Worm (Caenorhabditis elegans) whole organism, young adult: ENCODE results near the gene spds-1.
A peak's percentile ranks its signal among the peaks of the same experiment; 100 is the strongest.

Experiments used
- B0019.2 ChIP-seq: fragments of 200-800 bp; sonication (Bioruptor generic); conservative IDR thresholded peaks from 2 replicates; pipeline ENCODE4 v1.3.6; 2022; ENCODE audit warnings: missing genetic modification reagents, missing genetic modification characterization, missing compliant biosample characterization
- B0261.1 ChIP-seq: sonication (generic microtip); optimal IDR thresholded peaks from 2 replicates; lab custom pipeline; 2016; ENCODE audit warnings: mild to moderate bottlenecking, missing genetic modification characterization, moderate library complexity, missing compliant biosample characterization
- C17E4.6 ChIP-seq: fragments of 200-800 bp; sonication (Bioruptor generic); IDR thresholded peaks from 2 replicates; pipeline ENCODE4 v1.3.6; 2022; ENCODE audit warnings: missing genetic modification reagents, missing genetic modification characterization, missing compliant biosample characterization
- F10E7.11 ChIP-seq: sonication (generic microtip); optimal IDR thresholded peaks from 2 replicates; lab custom pipeline; 2017; ENCODE audit warnings: mild to moderate bottlenecking, missing genetic modification characterization, moderate library complexity, missing compliant biosample characterization
- F22D6.2 ChIP-seq: sonication (generic microtip); optimal IDR thresholded peaks from 2 replicates; lab custom pipeline; 2016; ENCODE audit warnings: mild to moderate bottlenecking, missing genetic modification characterization, missing compliant biosample characterization
- F23B12.7 ChIP-seq: sonication (generic microtip); optimal IDR thresholded peaks from 2 replicates; lab custom pipeline; 2017; ENCODE audit warnings: missing genetic modification characterization, mild to moderate bottlenecking, missing compliant biosample characterization, antibody characterized with exemption, moderate library complexity; ENCODE audit not compliant: insufficient read depth
- K12H6.12 ChIP-seq: fragments of 200-800 bp; sonication (Bioruptor generic); optimal IDR thresholded peaks from 2 replicates; lab custom pipeline; 2018; ENCODE audit warnings: mild to moderate bottlenecking, missing genetic modification characterization, missing compliant biosample characterization
- T26A5.8 ChIP-seq: sonication (generic microtip); optimal IDR thresholded peaks from 2 replicates; lab custom pipeline; 2016; ENCODE audit warnings: missing genetic modification characterization, missing compliant biosample characterization
- Y53F4B.3 ChIP-seq: fragments of 200-800 bp; sonication (Bioruptor generic); IDR thresholded peaks from 2 replicates; pipeline ENCODE4 v1.3.6; 2022; ENCODE audit warnings: missing genetic modification reagents, missing genetic modification characterization, missing compliant biosample characterization
- Y53G8AR.9 ChIP-seq: fragments of 200-800 bp; sonication (Bioruptor generic); conservative IDR thresholded peaks from 2 replicates; pipeline ENCODE4 v1.3.6; 2022; ENCODE audit warnings: missing genetic modification reagents, missing genetic modification characterization, missing compliant biosample characterization
- Y95B8A.8 ChIP-seq: fragments of 200-800 bp; sonication (Bioruptor generic); IDR thresholded peaks from 2 replicates; pipeline ENCODE4 v1.3.6; 2022; ENCODE audit warnings: missing genetic modification reagents, missing genetic modification characterization, missing compliant biosample characterization
- akir-1 ChIP-seq: fragments of 200-800 bp; sonication (Bioruptor generic); optimal IDR thresholded peaks from 2 replicates; lab custom pipeline; 2018; ENCODE audit warnings: mild to moderate bottlenecking, missing genetic modification characterization, moderate library complexity, missing compliant biosample characterization
- aptf-2 ChIP-seq: fragments of 200-800 bp; sonication (Bioruptor generic); conservative IDR thresholded peaks from 2 replicates; pipeline ENCODE4 v1.3.6; 2022; ENCODE audit warnings: missing genetic modification reagents, missing genetic modification characterization, missing compliant biosample characterization
- atf-7 ChIP-seq: sonication (generic microtip); optimal IDR thresholded peaks from 2 replicates; lab custom pipeline; 2017; ENCODE audit warnings: mild to moderate bottlenecking, missing genetic modification characterization, missing compliant biosample characterization
- attf-3 ChIP-seq: fragments of 200-800 bp; sonication (Bioruptor generic); conservative IDR thresholded peaks from 2 replicates; pipeline ENCODE4 v1.3.6; 2022; ENCODE audit warnings: missing genetic modification reagents, missing genetic modification characterization, missing compliant biosample characterization
- ccch-3 ChIP-seq: fragments of 200-800 bp; sonication (Bioruptor generic); optimal IDR thresholded peaks from 2 replicates; lab custom pipeline; 2018; ENCODE audit warnings: mild to moderate bottlenecking, missing genetic modification characterization, missing compliant biosample characterization
- cebp-2 ChIP-seq: fragments of 200-800 bp; sonication (Bioruptor generic); IDR thresholded peaks from 2 replicates; pipeline ENCODE4 v1.3.6; 2022; ENCODE audit warnings: missing genetic modification characterization, missing compliant biosample characterization
- ekl-4 ChIP-seq: fragments of 200-800 bp; sonication (Bioruptor generic); IDR thresholded peaks from 2 replicates; pipeline ENCODE4 v1.3.6; 2022; ENCODE audit warnings: missing genetic modification reagents, missing genetic modification characterization, missing compliant biosample characterization
- fkh-3 ChIP-seq: sonication (generic microtip); optimal IDR thresholded peaks from 2 replicates; lab custom pipeline; 2016; ENCODE audit warnings: mild to moderate bottlenecking, missing genetic modification characterization, missing compliant biosample characterization
- hlh-26 ChIP-seq: fragments of 200-800 bp; sonication (Bioruptor generic); conservative IDR thresholded peaks from 2 replicates; pipeline ENCODE4 v1.3.6; 2022; ENCODE audit warnings: missing genetic modification reagents, missing genetic modification characterization, missing compliant biosample characterization
- hrde-1 ChIP-seq: sonication (generic microtip); optimal IDR thresholded peaks from 2 replicates; lab custom pipeline; 2016; ENCODE audit warnings: missing genetic modification characterization, mild to moderate bottlenecking, missing compliant biosample characterization, moderate library complexity, missing genotype, missing genetic modification reagents, borderline replicate concordance
- lag-1 ChIP-seq: fragments of 200-800 bp; sonication (Bioruptor generic); IDR thresholded peaks from 2 replicates; pipeline ENCODE4 v1.3.6; 2022; ENCODE audit warnings: missing genetic modification reagents, missing genetic modification characterization, missing compliant biosample characterization
- lsl-1 ChIP-seq: fragments of 200-800 bp; sonication (Bioruptor generic); optimal IDR thresholded peaks from 2 replicates; lab custom pipeline; 2018; ENCODE audit warnings: mild to moderate bottlenecking, missing genetic modification characterization, moderate library complexity, missing compliant biosample characterization
- madf-10 ChIP-seq: sonication (generic microtip); optimal IDR thresholded peaks from 2 replicates; lab custom pipeline; 2016; ENCODE audit warnings: mild to moderate bottlenecking, missing genetic modification characterization, missing compliant biosample characterization
- mxl-1 ChIP-seq: sonication (generic microtip); optimal IDR thresholded peaks from 2 replicates; lab custom pipeline; 2016; ENCODE audit warnings: missing genetic modification characterization, missing compliant biosample characterization
- nfya-1 ChIP-seq: sonication (generic microtip); optimal IDR thresholded peaks from 2 replicates; lab custom pipeline; 2017; ENCODE audit warnings: antibody characterized with exemption, missing compliant biosample characterization, missing genetic modification characterization, borderline replicate concordance; ENCODE audit not compliant: insufficient read depth
- nhr-120 ChIP-seq: fragments of 200-800 bp; sonication (Bioruptor generic); IDR thresholded peaks from 2 replicates; pipeline ENCODE4 v1.3.6; 2022; ENCODE audit warnings: missing genetic modification characterization, missing compliant biosample characterization
- nhr-27 ChIP-seq: fragments of 200-800 bp; sonication (Bioruptor generic); optimal IDR thresholded peaks from 2 replicates; lab custom pipeline; 2018; ENCODE audit warnings: mild to moderate bottlenecking, missing genetic modification characterization, moderate library complexity, missing compliant biosample characterization
- nhr-80 ChIP-seq: sonication (generic microtip); optimal IDR thresholded peaks from 2 replicates; lab custom pipeline; 2016; ENCODE audit warnings: missing genetic modification characterization, missing compliant biosample characterization
- rcor-1 ChIP-seq: fragments of 200-800 bp; sonication (Bioruptor generic); IDR thresholded peaks from 2 replicates; pipeline ENCODE4 v1.3.6; 2022; ENCODE audit warnings: missing genetic modification reagents, missing genetic modification characterization, missing compliant biosample characterization
- repo-1 ChIP-seq: sonication (generic microtip); optimal IDR thresholded peaks from 2 replicates; lab custom pipeline; 2017; ENCODE audit warnings: mild to moderate bottlenecking, missing genetic modification characterization, missing compliant biosample characterization
- snpc-3.4 ChIP-seq: sonication (generic microtip); optimal IDR thresholded peaks from 2 replicates; lab custom pipeline; 2017; ENCODE audit warnings: missing genetic modification characterization, mild to moderate bottlenecking, missing compliant biosample characterization, antibody characterized with exemption, moderate library complexity, missing genotype, missing genetic modification reagents
- somi-1 ChIP-seq: fragments of 200-800 bp; sonication (Bioruptor generic); optimal IDR thresholded peaks from 2 replicates; lab custom pipeline; 2018; ENCODE audit warnings: mild to moderate bottlenecking, missing genetic modification characterization, missing compliant biosample characterization
- tbp1 ChIP-seq: fragments of 200-800 bp; sonication (Bioruptor generic); optimal IDR thresholded peaks from 2 replicates; lab custom pipeline; 2018; ENCODE audit warnings: mild to moderate bottlenecking, missing genetic modification characterization, missing compliant biosample characterization
- tbx-9 ChIP-seq: sonication (generic microtip); optimal IDR thresholded peaks from 2 replicates; lab custom pipeline; 2016; ENCODE audit warnings: borderline replicate concordance, missing genetic modification characterization, inconsistent platforms, missing compliant biosample characterization
- tlf-1 ChIP-seq: fragments of 200-800 bp; sonication (Bioruptor generic); optimal IDR thresholded peaks from 2 replicates; lab custom pipeline; 2018; ENCODE audit warnings: mild to moderate bottlenecking, missing genetic modification characterization, missing compliant biosample characterization
- unc-130 ChIP-seq: sonication (generic microtip); optimal IDR thresholded peaks from 2 replicates; lab custom pipeline; 2016; ENCODE audit warnings: missing genetic modification reagents, missing genetic modification characterization, missing compliant biosample characterization
- zfh-2 ChIP-seq: fragments of 200-800 bp; sonication (Bioruptor generic); conservative IDR thresholded peaks from 2 replicates; pipeline ENCODE4 v1.3.6; 2022; ENCODE audit warnings: missing genetic modification reagents, missing genetic modification characterization, missing compliant biosample characterization
- zim-3 ChIP-seq: sonication (generic microtip); optimal IDR thresholded peaks from 2 replicates; lab custom pipeline; 2017; ENCODE audit warnings: mild to moderate bottlenecking, missing genetic modification characterization, moderate library complexity, missing compliant biosample characterization
- ztf-22 ChIP-seq: fragments of 200-800 bp; sonication (Bioruptor generic); optimal IDR thresholded peaks from 2 replicates; lab custom pipeline; 2018; ENCODE audit warnings: mild to moderate bottlenecking, missing genetic modification characterization, moderate library complexity, missing compliant biosample characterization
- ztf-25 ChIP-seq: fragments of 200-800 bp; sonication (Bioruptor generic); IDR thresholded peaks from 2 replicates; pipeline ENCODE4 v1.3.6; 2022; ENCODE audit warnings: missing genetic modification reagents, missing genetic modification characterization, missing compliant biosample characterization
- ztf-6 ChIP-seq: fragments of 200-800 bp; sonication (Bioruptor generic); IDR thresholded peaks from 2 replicates; pipeline ENCODE4 v1.3.6; 2022; ENCODE audit warnings: missing genetic modification reagents, missing genetic modification characterization, missing compliant biosample characterization

spds-1 gene

DNA sequence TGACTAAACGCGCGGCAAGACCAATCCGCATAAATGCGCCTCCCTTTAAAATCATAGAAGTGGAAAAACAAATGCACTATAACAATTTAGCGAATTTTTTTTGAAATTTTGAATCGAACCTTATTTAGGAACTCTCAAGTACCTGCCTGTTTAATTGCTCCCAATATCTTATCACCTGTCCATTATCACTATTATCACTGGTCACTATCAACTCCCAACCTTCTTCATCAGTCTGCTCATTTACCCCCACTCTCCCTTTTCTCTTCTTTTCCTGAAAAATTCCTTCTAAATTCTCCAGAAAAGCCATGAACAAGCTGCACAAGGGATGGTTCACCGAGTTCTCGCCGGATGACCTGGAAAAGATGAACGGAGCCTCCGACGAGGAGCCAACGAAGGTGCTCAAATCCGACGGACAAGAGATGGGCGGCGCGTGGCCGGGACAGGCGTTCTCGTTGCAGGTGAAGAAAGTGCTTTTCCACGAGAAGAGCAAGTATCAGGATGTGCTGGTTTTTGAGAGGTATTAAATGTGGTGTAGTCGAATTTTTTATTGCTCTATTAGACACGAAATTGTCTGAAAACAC is at the start of gene spds-1:
TSS of gene spds-1 (plus strand) at position 298 of the 581 bp plus-strand sequence.
- peak; percentile 68 for TF ChIP-seq zfh-2 (GFP tag; lab: Robert Waterston, UW)
- TF ChIP-seq nhr-80 (tag; lab: Kevin White, UChicago), result peak; percentile 28
- no peak for TF ChIP-seq ztf-25 (GFP tag; lab: Robert Waterston, UW)
- TF ChIP-seq hrde-1 (tag; lab: Kevin White, UChicago), result no peak
- no peak for TF ChIP-seq hlh-26
- TF ChIP-seq K12H6.12 (tag; lab: Kevin White, UChicago), result no peak
- TF ChIP-seq fkh-3 (tag; lab: Kevin White, UChicago), result no peak
- no peak for TF ChIP-seq madf-10 (tag; lab: Kevin White, UChicago)
- TF ChIP-seq, all 124 proteins: peak for 2

DNA sequence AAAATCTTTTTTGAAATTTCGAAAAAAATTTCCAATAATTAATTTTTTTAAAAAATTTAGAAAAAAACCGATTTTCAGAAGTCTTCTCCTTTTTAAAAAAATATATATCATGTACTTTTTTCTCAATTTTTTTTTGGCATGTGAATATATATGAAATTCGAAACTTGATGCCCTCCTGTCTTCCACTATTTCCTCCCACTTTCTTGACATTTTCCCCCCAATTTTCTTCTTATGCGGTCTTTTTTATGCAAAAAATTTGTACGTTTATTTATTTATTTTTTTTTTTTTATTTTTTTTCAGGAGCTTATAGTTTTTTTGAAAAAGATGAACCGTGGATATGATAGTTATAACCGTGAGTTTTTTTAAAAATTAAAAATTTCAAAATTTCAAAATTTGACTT is 46.2 kb upstream of the spds-1 start, which contains the start of gene cnp-2:
TSS of gene cnp-2 (plus strand) at position 301 of the 400 bp plus-strand sequence.
- TF ChIP-seq lag-1 (GFP tag; lab: Robert Waterston, UW) (no peak), unc-130 (GFP tag; lab: Kevin White, UChicago) (no peak), C17E4.6 (GFP tag; lab: Robert Waterston, UW) (no peak), nfya-1 (no peak), ztf-22 (GFP tag; lab: Kevin White, UChicago) (no peak), ztf-6 (no peak), ccch-3 (no peak), K12H6.12 (tag; lab: Kevin White, UChicago) (no peak), atf-7 (tag; lab: Kevin White, UChicago) (no peak), tlf-1 (GFP tag; lab: Kevin White, UChicago) (no peak), zim-3 (tag; lab: Kevin White, UChicago) (no peak), attf-3 (GFP tag; lab: Robert Waterston, UW) (no peak), snpc-3.4 (tag; lab: Kevin White, UChicago) (no peak), Y95B8A.8 (GFP tag; lab: Robert Waterston, UW) (no peak), repo-1 (tag; lab: Kevin White, UChicago) (no peak), F10E7.11 (tag; lab: Kevin White, UChicago) (no peak), Y53G8AR.9 (GFP tag; lab: Robert Waterston, UW) (no peak), rcor-1 (no peak), nhr-120 (GFP tag; lab: Robert Waterston, UW) (no peak), F22D6.2 (no peak)

DNA sequence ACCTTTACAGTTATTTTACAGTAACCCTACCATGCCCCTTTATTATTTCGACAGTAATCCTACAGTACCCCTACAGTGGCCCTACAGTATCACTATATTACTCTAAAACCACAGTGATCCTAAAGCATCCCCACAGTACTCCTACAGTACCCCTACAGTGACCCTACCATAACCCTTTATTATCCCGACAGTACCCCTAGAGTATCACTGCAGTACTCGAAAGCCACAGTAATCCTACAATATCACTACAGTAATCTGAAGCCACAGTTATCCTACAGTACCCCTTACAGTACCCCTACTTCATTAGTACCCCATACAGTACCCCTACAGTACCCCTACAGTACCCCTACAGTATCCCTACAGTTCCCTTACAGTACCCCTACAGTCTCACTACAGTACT is 42.2 kb upstream of the spds-1 start:
- TF ChIP-seq B0019.2 (GFP tag; lab: Robert Waterston, UW) (0 out of 2 replicates have a peak, but pooled peaks have one; percentile 18), somi-1 (GFP tag; lab: Kevin White, UChicago) (no peak)

DNA sequence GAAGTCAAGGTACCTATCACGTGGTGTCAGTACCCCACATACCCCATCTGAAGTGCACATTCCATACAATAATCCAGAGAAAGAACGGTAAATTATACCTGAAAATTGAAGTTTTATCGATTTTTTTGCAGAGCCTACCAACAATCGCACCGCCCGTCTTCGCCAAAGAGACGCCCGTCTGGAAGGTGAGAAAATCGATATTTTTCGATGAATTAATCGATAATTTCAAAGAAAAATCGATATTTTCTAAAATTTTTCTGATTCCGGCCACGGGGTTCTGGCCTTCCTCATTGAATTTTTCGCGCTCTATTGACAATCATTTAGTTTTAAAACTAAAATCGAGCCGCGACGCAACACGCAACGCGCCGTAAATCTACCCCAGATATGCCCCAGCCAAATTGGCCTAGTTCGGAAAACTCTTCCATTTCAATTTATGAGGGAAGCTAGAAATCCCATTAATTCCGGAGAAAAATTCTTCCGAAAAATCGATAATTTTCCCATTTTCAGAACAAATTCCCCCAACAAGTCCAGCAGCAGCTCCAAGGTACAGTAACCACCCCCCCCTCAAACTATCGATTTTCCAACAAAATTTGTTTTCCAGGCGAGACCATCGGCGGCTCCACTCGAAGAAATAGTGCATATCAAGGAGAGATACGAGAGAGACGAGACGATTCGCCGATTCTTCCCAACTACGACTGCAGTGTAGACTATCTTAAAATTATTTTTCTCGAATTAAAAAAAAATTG is 40.1 kb upstream of the spds-1 start:
- no peak for TF ChIP-seq tbp1 (GFP tag; lab: Kevin White, UChicago)
- TF ChIP-seq snpc-3.4 (tag; lab: Kevin White, UChicago), result peak; percentile 6
- no peak for TF ChIP-seq T26A5.8
- TF ChIP-seq tbx-9, result no peak
- TF ChIP-seq ztf-22 (GFP tag; lab: Kevin White, UChicago), result no peak
- peak; percentile 63 for TF ChIP-seq ekl-4 (GFP tag; lab: Robert Waterston, UW)
- TF ChIP-seq B0261.1, result no peak
- TF ChIP-seq aptf-2 (GFP tag; lab: Robert Waterston, UW), result no peak
- no peak for TF ChIP-seq tlf-1 (GFP tag; lab: Kevin White, UChicago)
- no peak for TF ChIP-seq mxl-1
- TF ChIP-seq F23B12.7 (tag; lab: Kevin White, UChicago), result no peak
- TF ChIP-seq lsl-1, result peak; percentile 14
- no peak for TF ChIP-seq Y53F4B.3 (GFP tag; lab: Robert Waterston, UW)
- TF ChIP-seq nhr-27, result peak; percentile 25
- no peak for TF ChIP-seq cebp-2 (GFP tag; lab: Robert Waterston, UW)
- no peak for TF ChIP-seq akir-1 (GFP tag; lab: Kevin White, UChicago)
